Worm (Caenorhabditis elegans) whole organism, L3 larva: ENCODE measurements around the gene fbxb-10.
"Not testable (repeated sequence)": the region's sequence is repeated elsewhere in the genome, so short reads cannot be mapped to it uniquely, and the experiment has no call there.

Source experiments
- aly-2 ChIP-seq: fragments of 150-350 bp; optimal IDR thresholded peaks from 2 replicates; lab custom pipeline; 2014; ENCODE audit warnings: missing biosample characterization, missing genetic modification characterization
- daf-12 ChIP-seq: fragments of 150-350 bp; optimal IDR thresholded peaks from 2 replicates; lab custom pipeline; 2014; ENCODE audit warnings: missing biosample characterization, missing genetic modification reagents, missing genetic modification characterization
- lin-15B ChIP-seq: fragments of 150-350 bp; optimal IDR thresholded peaks from 2 replicates; lab custom pipeline; 2014; ENCODE audit warnings: missing biosample characterization, missing genetic modification characterization
- mdl-1 ChIP-seq: fragments of 150-350 bp; optimal IDR thresholded peaks from 2 replicates; lab custom pipeline; 2014; ENCODE audit warnings: missing biosample characterization, missing genetic modification characterization
- pqm-1 ChIP-seq: fragments of 150-350 bp; optimal IDR thresholded peaks from 2 replicates; lab custom pipeline; 2017; ENCODE audit warnings: missing biosample characterization, missing genetic modification characterization, inconsistent platforms
- tbx-2 ChIP-seq: sonication (generic microtip); optimal IDR thresholded peaks from 2 replicates; lab custom pipeline; 2016; ENCODE audit warnings: mild to moderate bottlenecking, missing genetic modification characterization, missing compliant biosample characterization
- unc-39 ChIP-seq: sonication (generic microtip); optimal IDR thresholded peaks from 4 replicates; lab custom pipeline; 2017; ENCODE audit warnings: missing biosample characterization, missing genetic modification characterization

- not testable (repeated sequence) for TF ChIP-seq daf-12 (tag; lab: Kevin White, UChicago); pqm-1 (tag; lab: Kevin White, UChicago); lin-15B (tag; lab: Kevin White, UChicago); tbx-2; mdl-1 (tag; lab: Kevin White, UChicago); aly-2 (tag; lab: Kevin White, UChicago); unc-39 (tag; lab: Kevin White, UChicago)
Measured at ce11 chrII:1854094-1854493, 35.9 kb upstream of the fbxb-10 start, which contains the start of gene fbxb-95.
